Worm (Caenorhabditis elegans) whole organism, L4/young adult: Measurements from ENCODE around the gene kin-36.

Source experiments
- W03F9.2 ChIP-seq: fragments of 150-350 bp; optimal IDR thresholded peaks from 2 replicates; lab custom pipeline; 2014; ENCODE audit warnings: missing biosample characterization, missing genetic modification characterization
- dao-5 ChIP-seq: sonication (generic microtip); optimal IDR thresholded peaks from 2 replicates; lab custom pipeline; 2016; ENCODE audit warnings: missing genotype, missing genetic modification characterization, moderate library complexity, missing compliant biosample characterization

- TF ChIP-seq W03F9.2 (tag; lab: Kevin White, UChicago) (no peak), dao-5 (tag; lab: Kevin White, UChicago) (no peak)
Measured at ce11 chrIV:4667383-4667782, 11.4 kb upstream of the kin-36 start.
